Fruit fly (Drosophila melanogaster) whole organism, embryonic: ENCODE results near the gene ppk20.

ENCODE experiments used
- Atf-2 ChIP-seq: fragments of 200-800 bp; sonication (Bioruptor generic); optimal IDR thresholded peaks from 2 replicates; lab custom pipeline; 2016; ENCODE audit warnings: missing biosample characterization, missing genetic modification characterization
- B-H2 ChIP-seq: fragments of 200-800 bp; sonication (Bioruptor generic); optimal IDR thresholded peaks from 2 replicates; lab custom pipeline; 2018; ENCODE audit warnings: missing biosample characterization, mild to moderate bottlenecking, missing genetic modification characterization
- CG10274 ChIP-seq: fragments of 200-800 bp; sonication (Bioruptor generic); optimal IDR thresholded peaks from 3 replicates; lab custom pipeline; 2017; ENCODE audit warnings: missing biosample characterization, mild to moderate bottlenecking, missing genetic modification characterization
- CG11504 ChIP-seq: fragments of 200-800 bp; sonication (Bioruptor generic); optimal IDR thresholded peaks from 3 replicates; lab custom pipeline; 2019; ENCODE audit warnings: missing biosample characterization, mild to moderate bottlenecking, missing genetic modification characterization, moderate library complexity
- CG13287 ChIP-seq: fragments of 200-800 bp; sonication (Bioruptor generic); IDR thresholded peaks from 2 replicates; pipeline ENCODE4 v1.3.6; 2022; ENCODE audit warnings: missing biosample characterization, missing genetic modification characterization; ENCODE audit not compliant: partially characterized antibody
- CG13624 ChIP-seq: fragments of 200-800 bp; sonication (Bioruptor generic); optimal IDR thresholded peaks from 2 replicates; lab custom pipeline; 2016; ENCODE audit warnings: missing biosample characterization, missing genetic modification characterization
- CG13775 ChIP-seq: fragments of 200-800 bp; sonication (Bioruptor generic); optimal IDR thresholded peaks from 3 replicates; lab custom pipeline; 2017; ENCODE audit warnings: missing biosample characterization, mild to moderate bottlenecking, missing genetic modification characterization
- CG15073 ChIP-seq: fragments of 200-800 bp; sonication (Bioruptor generic); optimal IDR thresholded peaks from 2 replicates; lab custom pipeline; 2016; ENCODE audit warnings: missing biosample characterization, missing genetic modification characterization
- CG17385 ChIP-seq: fragments of 200-800 bp; sonication (Bioruptor generic); optimal IDR thresholded peaks from 3 replicates; lab custom pipeline; 2018; ENCODE audit warnings: missing biosample characterization, mild to moderate bottlenecking, missing genetic modification characterization
- CG17568 ChIP-seq: fragments of 200-800 bp; sonication (Bioruptor generic); optimal IDR thresholded peaks from 2 replicates; lab custom pipeline; 2018; ENCODE audit warnings: missing biosample characterization, mild to moderate bottlenecking, missing genetic modification characterization, moderate library complexity
- CG6175 ChIP-seq: fragments of 200-800 bp; sonication (Bioruptor generic); IDR thresholded peaks from 3 replicates; pipeline ENCODE4 v1.3.6; 2022; ENCODE audit warnings: missing biosample characterization, missing genetic modification characterization
- CG6683 ChIP-seq: fragments of 200-800 bp; sonication (Bioruptor generic); optimal IDR thresholded peaks from 2 replicates; lab custom pipeline; 2017; ENCODE audit warnings: missing biosample characterization, mild to moderate bottlenecking, missing genetic modification characterization, missing genetic modification reagents
- CG7357 ChIP-seq: fragments of 200-800 bp; sonication (Bioruptor generic); IDR thresholded peaks from 3 replicates; pipeline ENCODE4 v1.3.6; 2022; ENCODE audit warnings: missing biosample characterization, missing genetic modification characterization
- CG9215 ChIP-seq: fragments of 200-800 bp; sonication (Bioruptor generic); IDR thresholded peaks from 2 replicates; pipeline ENCODE4 v1.3.6; 2022; ENCODE audit warnings: missing biosample characterization, missing genetic modification characterization
- CG9727 ChIP-seq: fragments of 200-800 bp; sonication (Bioruptor generic); optimal IDR thresholded peaks from 3 replicates; lab custom pipeline; 2017; ENCODE audit warnings: missing biosample characterization, mild to moderate bottlenecking, missing genetic modification characterization
- CkIIα-i1 ChIP-seq: fragments of 200-800 bp; sonication (Bioruptor generic); IDR thresholded peaks from 2 replicates; pipeline ENCODE4 v1.3.6; 2022; ENCODE audit warnings: missing biosample characterization, missing genetic modification characterization
- CoRest ChIP-seq: fragments of 200-800 bp; sonication (Bioruptor generic); optimal IDR thresholded peaks from 3 replicates; lab custom pipeline; 2018; ENCODE audit warnings: missing biosample characterization, mild to moderate bottlenecking, missing genetic modification characterization, moderate library complexity
- Dfd ChIP-seq, 2 experiments: fragments of >200 bp; optimal IDR thresholded peaks; 2 replicates each; lab custom pipeline; 2017; ENCODE audit warnings: missing biosample characterization in 2 of 2, missing genetic modification characterization in 2 of 2
- ERR ChIP-seq: fragments of 200-800 bp; sonication (Bioruptor generic); optimal IDR thresholded peaks from 2 replicates; lab custom pipeline; 2016; ENCODE audit warnings: missing biosample characterization, missing genetic modification characterization
- Kr ChIP-seq: fragments of 200-800 bp; sonication (Bioruptor generic); optimal IDR thresholded peaks from 2 replicates; lab custom pipeline; 2017; ENCODE audit warnings: missing biosample characterization, mild to moderate bottlenecking, missing genetic modification characterization
- Lim3 ChIP-seq: fragments of 200-800 bp; sonication (Bioruptor generic); IDR thresholded peaks from 2 replicates; pipeline ENCODE4 v1.3.6; 2022; ENCODE audit warnings: missing biosample characterization, missing genetic modification characterization
- MESR4 ChIP-seq: fragments of 200-800 bp; sonication (Bioruptor generic); optimal IDR thresholded peaks from 2 replicates; lab custom pipeline; 2018; ENCODE audit warnings: missing biosample characterization, mild to moderate bottlenecking, missing genetic modification characterization, moderate library complexity
- Mad ChIP-seq: fragments of 200-800 bp; sonication (Bioruptor generic); optimal IDR thresholded peaks from 2 replicates; lab custom pipeline; 2016; ENCODE audit warnings: missing biosample characterization, missing genetic modification characterization
- NK7.1 ChIP-seq: fragments of 200-800 bp; sonication (Bioruptor generic); optimal IDR thresholded peaks from 3 replicates; lab custom pipeline; 2016; ENCODE audit warnings: missing biosample characterization, missing genetic modification characterization
- Pdp1 ChIP-seq, 2 experiments: fragments of 200-800 bp; sonication (Bioruptor generic); optimal IDR thresholded peaks; 3 replicates each; lab custom pipeline; 2016; ENCODE audit warnings: missing biosample characterization in 2 of 2, missing genetic modification characterization in 2 of 2, mild to moderate bottlenecking in 1 of 2, moderate library complexity in 1 of 2
- Scr ChIP-seq: fragments of 200-800 bp; sonication (Bioruptor generic); IDR thresholded peaks from 2 replicates; pipeline ENCODE4 v1.3.6; 2022; ENCODE audit warnings: missing biosample characterization, missing genetic modification characterization; ENCODE audit not compliant: partially characterized antibody
- Sry-δ ChIP-seq: fragments of 200-800 bp; sonication (Bioruptor generic); optimal IDR thresholded peaks from 2 replicates; lab custom pipeline; 2016; ENCODE audit warnings: missing biosample characterization, missing genetic modification characterization
- Stat92E ChIP-seq, 3 experiments: fragments of >200 bp in 2 of 3; fragments of 200-800 bp in 1 of 3; sonication (Bioruptor generic) in 1 of 3; optimal IDR thresholded peaks; 2 replicates each; lab custom pipeline; 2017 to 2019; ENCODE audit warnings: missing biosample characterization in 3 of 3, missing genetic modification characterization in 3 of 3, mild to moderate bottlenecking in 1 of 3, moderate library complexity in 1 of 3
- Xrp1 ChIP-seq: fragments of 200-800 bp; sonication (Bioruptor generic); IDR thresholded peaks from 2 replicates; pipeline ENCODE4 v1.3.6; 2022; ENCODE audit warnings: missing biosample characterization, missing genetic modification characterization
- aop ChIP-seq: fragments of 200-800 bp; sonication (Bioruptor generic); IDR thresholded peaks from 2 replicates; pipeline ENCODE4 v1.3.6; 2022; ENCODE audit warnings: missing biosample characterization, missing genetic modification characterization
- bbx ChIP-seq: fragments of 200-800 bp; sonication (Bioruptor generic); IDR thresholded peaks from 2 replicates; pipeline ENCODE4 v1.3.6; 2022; ENCODE audit warnings: missing biosample characterization, missing genetic modification characterization; ENCODE audit not compliant: partially characterized antibody
- bcd ChIP-seq: fragments of 200-800 bp; sonication (Bioruptor generic); optimal IDR thresholded peaks from 2 replicates; lab custom pipeline; 2017; ENCODE audit warnings: missing biosample characterization, mild to moderate bottlenecking, missing genetic modification characterization
- danr ChIP-seq: fragments of 200-800 bp; sonication (Bioruptor generic); IDR thresholded peaks from 2 replicates; pipeline ENCODE4 v1.3.6; 2022; ENCODE audit warnings: missing biosample characterization, missing genetic modification characterization
- dati ChIP-seq: fragments of 200-800 bp; sonication (Bioruptor generic); IDR thresholded peaks from 2 replicates; pipeline ENCODE4 v1.3.6; 2022; ENCODE audit warnings: missing biosample characterization, missing genetic modification characterization
- dimm ChIP-seq: fragments of 200-800 bp; sonication (Bioruptor generic); IDR thresholded peaks from 2 replicates; pipeline ENCODE4 v1.3.6; 2022; ENCODE audit warnings: missing biosample characterization, missing genetic modification characterization
- ewg ChIP-seq: fragments of 200-800 bp; sonication (Bioruptor generic); optimal IDR thresholded peaks from 3 replicates; lab custom pipeline; 2017; ENCODE audit warnings: mild to moderate bottlenecking, missing biosample characterization, missing genetic modification reagents, missing genetic modification characterization
- fd102C ChIP-seq: fragments of 200-800 bp; sonication (Bioruptor generic); optimal IDR thresholded peaks from 2 replicates; lab custom pipeline; 2018; ENCODE audit warnings: missing biosample characterization, mild to moderate bottlenecking, missing genetic modification characterization, moderate library complexity
- gem ChIP-seq: fragments of 200-800 bp; sonication (Bioruptor generic); optimal IDR thresholded peaks from 2 replicates; lab custom pipeline; 2019; ENCODE audit warnings: missing biosample characterization, mild to moderate bottlenecking, missing genetic modification characterization, moderate library complexity
- nerfin-1 ChIP-seq: fragments of 200-800 bp; sonication (Bioruptor generic); optimal IDR thresholded peaks from 3 replicates; lab custom pipeline; 2019; ENCODE audit warnings: missing biosample characterization, mild to moderate bottlenecking, missing genetic modification characterization, moderate library complexity
- otp ChIP-seq: fragments of 200-800 bp; sonication (Bioruptor generic); IDR thresholded peaks from 3 replicates; pipeline ENCODE4, ENCODE4 v1.3.6; 2022; ENCODE audit warnings: missing biosample characterization, missing genetic modification characterization
- pfk ChIP-seq: fragments of 200-800 bp; sonication (Bioruptor generic); optimal IDR thresholded peaks from 2 replicates; lab custom pipeline; 2018; ENCODE audit warnings: missing biosample characterization, mild to moderate bottlenecking, missing genetic modification characterization, moderate library complexity
- pnt ChIP-seq: fragments of 200-800 bp; sonication (Bioruptor generic); optimal IDR thresholded peaks from 3 replicates; lab custom pipeline; 2016; ENCODE audit warnings: missing biosample characterization, missing genetic modification characterization
- pum ChIP-seq: fragments of 200-800 bp; sonication (Bioruptor generic); optimal IDR thresholded peaks from 2 replicates; lab custom pipeline; 2016; ENCODE audit warnings: missing biosample characterization, missing genetic modification characterization
- ranshi ChIP-seq: fragments of 200-800 bp; sonication (Bioruptor generic); IDR thresholded peaks from 2 replicates; pipeline ENCODE4 v1.3.6; 2022; ENCODE audit warnings: missing biosample characterization, missing genetic modification characterization
- sens ChIP-seq: fragments of 200-800 bp; sonication (Bioruptor generic); peaks from one replicate; lab custom pipeline; 2016; ENCODE audit warnings: missing biosample characterization, missing genetic modification characterization
- slbo ChIP-seq: fragments of 200-800 bp; sonication (Bioruptor generic); IDR thresholded peaks from 2 replicates; pipeline ENCODE4 v1.3.6; 2022; ENCODE audit warnings: missing biosample characterization, missing genetic modification characterization
- slp2 ChIP-seq: fragments of 200-800 bp; sonication (Bioruptor generic); optimal IDR thresholded peaks from 2 replicates; lab custom pipeline; 2016; ENCODE audit warnings: missing biosample characterization, missing genetic modification characterization
- tap ChIP-seq: fragments of 200-800 bp; optimal IDR thresholded peaks from 3 replicates; lab custom pipeline; 2019; ENCODE audit warnings: missing biosample characterization, mild to moderate bottlenecking, missing genetic modification characterization, moderate library complexity
- tup ChIP-seq: fragments of 200-800 bp; sonication (Bioruptor generic); optimal IDR thresholded peaks from 2 replicates; lab custom pipeline; 2016; ENCODE audit warnings: missing biosample characterization, mild to moderate bottlenecking, missing genetic modification characterization, moderate library complexity
- unc-4 ChIP-seq: fragments of 200-800 bp; sonication (Bioruptor generic); IDR thresholded peaks from 2 replicates; pipeline ENCODE4 v1.3.6; 2022; ENCODE audit warnings: missing biosample characterization, missing genetic modification characterization; ENCODE audit not compliant: partially characterized antibody
- yki ChIP-seq: fragments of >200 bp; optimal IDR thresholded peaks from 3 replicates; lab custom pipeline; 2018

The ppk20 gene

DNA sequence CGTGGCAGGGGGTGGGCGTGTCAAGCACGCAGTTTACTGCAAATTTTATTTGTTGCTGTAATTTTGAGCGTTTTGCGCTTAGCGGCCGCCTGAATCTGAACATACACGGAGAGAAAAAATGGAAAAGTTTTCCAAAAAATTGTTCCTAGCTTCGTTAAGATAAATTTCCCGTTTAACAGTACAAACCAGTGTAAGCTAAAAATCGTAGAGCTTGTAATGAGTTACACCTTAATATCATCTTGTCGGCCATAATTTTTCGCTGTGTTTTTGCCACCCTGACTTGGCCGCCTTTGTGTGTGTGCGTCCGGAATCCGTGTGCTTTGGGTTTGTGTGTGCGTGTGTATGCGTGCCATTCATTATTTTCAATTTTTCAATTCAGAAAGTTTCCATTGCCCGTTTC, 17.2 kb downstream of the ppk20 start (continued):
- TF ChIP-seq aop (GFP tag; lab: Robert Waterston, UW) (no peak), CkIIα-i1 (GFP tag; lab: Robert Waterston, UW) (no peak), dimm (GFP tag; lab: Robert Waterston, UW) (no peak), ranshi (GFP tag; lab: Robert Waterston, UW) (0 out of 2 replicates have a peak, but pooled peaks have one; percentile 33), unc-4 (GFP tag; lab: Robert Waterston, UW) (no peak), CG13775 (GFP tag; lab: Kevin White, UChicago) (peak; percentile 23), CG11504 (peak; percentile 64), Sry-δ (GFP tag; lab: Kevin White, UChicago) (no peak), ERR (no peak), slbo (peak; percentile 56; the same call in 1 of the 2 replicates), bbx (GFP tag; lab: Robert Waterston, UW) (no peak), MESR4 (GFP tag; lab: Kevin White, UChicago) (no peak), CoRest (peak; percentile 31), CG15073 (no peak), Pdp1 (GFP tag; optimal IDR thresholded peaks at IDR 0.05; lab: Kevin White, UChicago) (peak in 1 of 2 experiments; percentile 15), gem (tag; lab: Kevin White, UChicago) (peak; percentile 52), pnt (peak; percentile 1), CG9727 (GFP tag; lab: Kevin White, UChicago) (peak; percentile 33), CG13624 (GFP tag; lab: Kevin White, UChicago) (peak; percentile 15), ewg (no peak), otp (GFP tag; lab: Robert Waterston, UW) (0 out of 3 replicates have a peak, but pooled peaks have one; percentile 25), bcd (GFP tag; lab: Kevin White, UChicago) (peak; percentile 42)

dm6 chr3R:29625883-29626282, 42.8 kb downstream of the ppk20 start:
- TF ChIP-seq danr (GFP tag; lab: Robert Waterston, UW) (no peak), pfk (no peak), Scr (GFP tag; lab: Robert Waterston, UW) (no peak), Atf-2 (GFP tag; lab: Kevin White, UChicago) (no peak), Stat92E (GFP tag; optimal IDR thresholded peaks at IDR 0.05; lab: Kevin White, UChicago) (no peak), sens (GFP tag; lab: Kevin White, UChicago) (peak; percentile 83), CG17385 (GFP tag; lab: Kevin White, UChicago) (peak; percentile 12), tap (peak; percentile 21), CG6175 (no peak), Dfd (GFP tag; optimal IDR thresholded peaks at IDR 0.05; lab: Kevin White, UChicago) (no peak), CG13287 (no peak), slp2 (GFP tag; lab: Kevin White, UChicago) (no peak), CG17568 (GFP tag; lab: Kevin White, UChicago) (no peak), NK7.1 (GFP tag; lab: Kevin White, UChicago) (no peak), Lim3 (GFP tag; lab: Robert Waterston, UW) (0 out of 2 replicates have a peak, but pooled peaks have one; percentile 29), fd102C (GFP tag; lab: Kevin White, UChicago) (no peak), CG10274 (GFP tag; lab: Kevin White, UChicago) (no peak), yki (lab: Kevin White, UChicago) (no peak), CG7357 (no peak), nerfin-1 (tag; lab: Kevin White, UChicago) (peak; percentile 1), dati (no peak), B-H2 (no peak), CG6683 (GFP tag; lab: Kevin White, UChicago) (no peak), bcd (GFP tag; lab: Kevin White, UChicago) (no peak), Xrp1 (GFP tag; lab: Robert Waterston, UW) (peak; percentile 50; the same call in 1 of the 2 replicates), pum (GFP tag; lab: Kevin White, UChicago) (no peak), CG15073 (no peak), CG9215 (GFP tag; lab: Robert Waterston, UW) (0 out of 2 replicates have a peak, but pooled peaks have one; percentile 13), tup (no peak), Mad (GFP tag; lab: Kevin White, UChicago) (no peak), slbo (peak; percentile 48; the same call in 1 of the 2 replicates), Kr (GFP tag; lab: Kevin White, UChicago) (no peak)
